Worm (Caenorhabditis elegans): Measurements from ENCODE around the gene nkat-1.

The nkat-1 gene

DNA sequence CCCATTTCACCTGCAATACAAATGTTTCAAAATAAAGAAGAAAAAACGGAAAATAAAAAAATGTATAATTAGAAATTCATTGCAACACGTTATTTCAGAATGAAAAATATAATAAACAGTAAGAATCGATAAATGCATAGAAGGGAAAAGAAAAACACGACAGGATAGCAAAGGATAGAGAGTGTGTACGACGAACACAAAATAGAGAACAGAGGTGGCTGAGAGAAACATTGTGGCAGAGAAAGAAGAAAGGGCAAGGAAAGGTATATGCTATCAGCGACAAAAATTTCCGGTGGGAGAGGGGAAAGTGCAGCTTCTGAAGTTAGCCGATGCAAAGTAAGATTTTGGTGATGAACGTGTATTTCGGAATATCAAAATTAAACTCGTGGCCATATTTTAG is 14.1 kb downstream of the nkat-1 start, which contains the start of gene F28H6.6:
Gene F28H6.6 (minus strand): TSS at position 10 of the 400 bp plus-strand sequence.
- TF ChIP-seq hmg-1.2 (GFP tag; IDR thresholded peaks at IDR 0.05), result peak; percentile 12; the same call in 1 of the 2 replicates
- TF ChIP-seq aptf-2 (GFP tag; conservative IDR thresholded peaks at IDR 0.05), result no peak
- no peak for TF ChIP-seq let-607 (tag; optimal IDR thresholded peaks at IDR 0.05)
- TF ChIP-seq D2030.7 (GFP tag; IDR thresholded peaks at IDR 0.05), result no peak

DNA sequence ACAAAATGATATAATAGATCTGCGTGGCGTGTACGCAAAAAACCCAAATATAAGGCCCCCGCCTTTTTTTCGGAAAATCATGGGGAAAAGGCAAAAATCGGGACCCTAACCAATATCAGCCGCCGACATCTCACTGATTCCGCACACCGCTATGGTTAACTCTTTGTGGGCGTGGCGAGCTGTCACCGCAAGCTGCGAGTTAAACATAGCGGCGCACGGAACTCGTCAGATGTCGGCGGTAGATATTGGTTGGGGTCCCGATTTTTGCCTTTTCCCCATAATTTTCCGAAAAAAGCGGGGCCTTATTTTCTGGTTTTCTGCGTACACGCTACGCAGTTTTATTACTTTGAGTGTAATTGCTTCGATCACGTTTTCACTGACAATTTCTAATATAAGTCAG is 21.2 kb downstream of the nkat-1 start:
- no peak for TF ChIP-seq egl-44 (GFP tag; IDR thresholded peaks at IDR 0.05)
- peak; percentile 6; the same call in 1 of the 2 replicates for TF ChIP-seq hmg-1.2 (GFP tag; IDR thresholded peaks at IDR 0.05)
- TF ChIP-seq nhr-80 (tag; optimal IDR thresholded peaks at IDR 0.05), result no peak
- TF ChIP-seq unc-130 (GFP tag; optimal IDR thresholded peaks at IDR 0.05), result no peak
- no peak for TF ChIP-seq snpc-4 (GFP tag; optimal IDR thresholded peaks at IDR 0.05)
- peak in 1 of 4 experiments; percentile 65 for TF ChIP-seq snpc-4 (tag; optimal IDR thresholded peaks at IDR 0.05)

DNA sequence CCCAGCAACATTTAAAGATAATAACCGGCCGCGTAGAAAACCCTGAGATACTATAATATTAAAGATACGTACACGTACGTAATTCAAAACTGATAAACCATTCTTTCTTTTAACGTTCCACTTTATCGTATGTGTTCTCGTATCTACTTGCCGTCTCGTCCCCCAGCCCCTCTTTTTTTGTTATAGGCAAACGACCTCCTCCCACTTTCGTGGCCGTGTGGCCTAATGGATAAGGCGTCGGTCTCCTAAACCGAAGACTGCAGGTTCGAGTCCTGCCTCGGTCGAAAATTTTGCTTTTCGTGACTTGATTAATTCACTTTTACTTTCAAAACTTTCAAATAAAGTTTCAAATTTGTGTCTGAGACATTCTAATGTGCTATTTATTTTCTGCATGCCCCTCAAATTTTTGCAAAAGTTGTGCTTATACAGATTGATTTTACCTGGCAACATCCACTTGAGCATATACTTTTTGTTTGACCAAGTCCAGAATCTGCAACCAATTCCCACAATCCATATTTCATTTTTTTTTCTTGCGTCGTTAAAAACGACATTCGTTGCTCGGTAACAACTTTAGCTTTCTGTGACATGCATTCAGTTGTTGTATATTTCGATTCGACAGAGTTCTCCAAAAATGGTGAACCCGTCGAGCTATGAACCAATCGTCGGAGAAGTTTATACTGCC is 24.3 kb downstream of the nkat-1 start, which contains the start of gene F28H6.7:
Gene F28H6.7 (plus strand): TSS at position 632 of the 682 bp plus-strand sequence.
- TF ChIP-seq unc-62 (GFP tag; optimal IDR thresholded peaks at IDR 0.05) (no peak), Y95B8A.8 (GFP tag; IDR thresholded peaks at IDR 0.05) (no peak), let-607 (tag; optimal IDR thresholded peaks at IDR 0.05) (peak in 1 of 2 experiments; percentile 45), chd-7 (tag; optimal IDR thresholded peaks at IDR 0.05) (peak; percentile 65), ztf-28 (GFP tag; IDR thresholded peaks at IDR 0.05) (peak; percentile 61; the same call in 1 of the 2 replicates), attf-6 (GFP tag; IDR thresholded peaks at IDR 0.05) (0 out of 2 replicates have a peak, but pooled peaks have one; percentile 45), ceh-58 (GFP tag; IDR thresholded peaks at IDR 0.05) (no peak), rcor-1 (GFP tag; IDR thresholded peaks at IDR 0.05) (0 out of 2 replicates have a peak, but pooled peaks have one; percentile 39), die-1 (tag; optimal IDR thresholded peaks at IDR 0.05) (peak; percentile 82), fkh-3 (tag; optimal IDR thresholded peaks at IDR 0.05) (no peak), snpc-4 (GFP tag; optimal IDR thresholded peaks at IDR 0.05) (peak; percentile 65), snpc-4 (tag; optimal IDR thresholded peaks at IDR 0.05) (peak in 2 of 4 experiments; percentile 59 to 74), nhr-90 (tag; optimal IDR thresholded peaks at IDR 0.05) (peak; percentile 66), F57C9.4 (tag; optimal IDR thresholded peaks at IDR 0.05) (no peak), T07F8.4 (tag; optimal IDR thresholded peaks at IDR 0.05) (peak; percentile 41), hrde-1 (tag; optimal IDR thresholded peaks at IDR 0.05; ENCODE audit: borderline replicate concordance) (peak; percentile 8), ztf-18 (tag; optimal IDR thresholded peaks at IDR 0.05) (peak; percentile 51), egl-44 (GFP tag; IDR thresholded peaks at IDR 0.05) (0 out of 2 replicates have a peak, but pooled peaks have one; percentile 57), egl-18 (GFP tag; IDR thresholded peaks at IDR 0.05) (0 out of 2 replicates have a peak, but pooled peaks have one; percentile 10), lin-26 (GFP tag; IDR thresholded peaks at IDR 0.05) (peak; percentile 93), unc-130 (GFP tag; optimal IDR thresholded peaks at IDR 0.05) (peak; percentile 32), mxl-1 (tag; optimal IDR thresholded peaks at IDR 0.05) (peak; percentile 58), ama-1 (optimal IDR thresholded peaks at IDR 0.05) (no peak), ama-1 (GFP tag; optimal IDR thresholded peaks at IDR 0.05) (peak in 1 of 2 experiments; percentile 15), rec-8 (tag; optimal IDR thresholded peaks at IDR 0.05) (peak; percentile 27 to 54), lin-35 (GFP tag; optimal IDR thresholded peaks at IDR 0.05) (peak in 1 of 3 experiments; percentile 65), ceh-91 (GFP tag; IDR thresholded peaks at IDR 0.05) (no peak), lin-40 (tag; optimal IDR thresholded peaks at IDR 0.05) (peak; percentile 44), Y56A3A.18 (GFP tag; IDR thresholded peaks at IDR 0.05) (peak; percentile 79; the same call in 1 of the 2 replicates), hlh-12 (tag; optimal IDR thresholded peaks at IDR 0.05) (peak; percentile 49), madf-3 (GFP tag; IDR thresholded peaks at IDR 0.05) (peak; percentile 68; the same call in 1 of the 2 replicates), madf-6 (GFP tag; IDR thresholded peaks at IDR 0.05) (peak; percentile 46; the same call in 1 of the 2 replicates), sptf-2 (GFP tag; optimal IDR thresholded peaks at IDR 0.05) (no peak), nhr-80 (tag; optimal IDR thresholded peaks at IDR 0.05) (peak; percentile 21), F23B12.7 (tag; optimal IDR thresholded peaks at IDR 0.05; ENCODE audit: insufficient read depth) (peak; percentile 70), lir-1 (GFP tag; conservative IDR thresholded peaks at IDR 0.05) (no peak), hmg-20 (GFP tag; IDR thresholded peaks at IDR 0.05) (peak; percentile 76; the same call in 1 of the 2 replicates), attf-3 (GFP tag; conservative IDR thresholded peaks at IDR 0.05) (no peak), ztf-26 (tag; optimal IDR thresholded peaks at IDR 0.05) (peak; percentile 35)

All from whole organism, young adult.